Worm (Caenorhabditis elegans): Measurements from ENCODE around the gene mig-21.
A peak's percentile ranks its signal among the peaks of the same experiment; 100 is the strongest.

mig-21 gene

DNA sequence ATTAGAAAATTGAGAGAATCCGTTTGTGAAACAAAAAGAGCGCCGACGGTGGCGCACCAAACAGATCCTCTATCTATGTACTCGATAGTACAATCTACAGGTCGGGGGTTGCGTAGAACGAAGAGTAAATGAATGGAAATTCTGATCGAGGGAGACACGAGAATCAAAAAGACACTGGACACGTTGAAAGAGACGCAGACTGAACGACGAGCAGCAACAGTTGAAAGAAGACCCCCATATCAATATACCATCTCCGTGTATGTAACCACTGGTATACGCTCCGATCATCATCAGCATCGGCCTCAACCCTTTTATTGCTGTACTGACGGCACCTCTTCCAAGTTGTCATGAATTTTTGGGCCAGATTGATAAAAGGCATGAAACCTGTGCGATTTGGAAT is 41.9 kb downstream of the mig-21 start:
- TF ChIP-seq elt-1 (tag; optimal IDR thresholded peaks at IDR 0.05; ENCODE audit: borderline replicate concordance, insufficient read depth) (peak; percentile 6), tbx-8 (GFP tag; optimal IDR thresholded peaks at IDR 0.05) (no peak), ces-1 (GFP tag; optimal IDR thresholded peaks at IDR 0.05) (no peak), ceh-43 (GFP tag; optimal IDR thresholded peaks at IDR 0.05) (no peak), blmp-1 (tag; optimal IDR thresholded peaks at IDR 0.05) (no peak)

DNA sequence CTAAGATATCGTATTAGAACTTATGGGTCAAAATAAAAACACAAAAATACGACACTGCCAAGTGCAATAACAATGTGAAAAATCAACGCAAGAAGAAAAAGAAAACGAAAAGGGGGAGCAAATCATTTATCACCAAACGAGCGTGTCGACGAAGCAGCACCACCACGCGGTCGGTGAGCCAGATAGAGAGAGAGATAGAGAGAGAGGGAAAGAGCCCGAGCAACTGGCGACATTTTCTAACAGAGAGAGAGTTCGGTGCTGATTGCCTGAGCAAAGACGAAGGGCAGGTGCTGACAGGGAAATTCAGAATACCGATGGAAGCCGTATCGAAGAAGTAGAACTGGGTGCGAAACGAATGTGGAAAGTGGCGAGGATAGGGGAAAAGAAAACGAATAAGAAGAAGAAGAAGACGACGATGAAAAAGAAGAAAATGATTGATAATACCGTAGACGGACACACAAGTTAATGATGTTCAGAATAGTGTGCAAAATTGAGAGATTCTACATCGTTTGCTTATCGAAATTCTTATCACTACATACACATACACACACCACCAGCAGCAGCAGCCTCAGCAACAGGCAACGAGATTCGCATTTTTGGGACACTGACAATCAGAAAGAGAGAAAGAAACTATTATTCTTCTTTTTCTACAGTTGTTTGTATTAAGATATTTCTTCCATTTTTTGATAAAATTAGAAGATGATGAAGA is 42.9 kb downstream of the mig-21 start:
- TF ChIP-seq elt-3 (tag; optimal IDR thresholded peaks at IDR 0.05), result peak; percentile 10
- TF ChIP-seq hlh-1 (tag; optimal IDR thresholded peaks at IDR 0.05), result peak; percentile 88
- TF ChIP-seq tbx-8 (GFP tag; optimal IDR thresholded peaks at IDR 0.05), result no peak
- TF ChIP-seq ztf-11 (tag; optimal IDR thresholded peaks at IDR 0.05), result no peak
- no peak for TF ChIP-seq unc-39 (tag; optimal IDR thresholded peaks at IDR 0.05)
- TF ChIP-seq unc-120 (tag; optimal IDR thresholded peaks at IDR 0.05; ENCODE audit: poor library complexity, severe bottlenecking), result peak; percentile 53
- TF ChIP-seq unc-62 (GFP tag; optimal IDR thresholded peaks at IDR 0.05), result no peak
- no peak for TF ChIP-seq mls-2 (tag; optimal IDR thresholded peaks at IDR 0.05)
- no peak for TF ChIP-seq ceh-43 (GFP tag; optimal IDR thresholded peaks at IDR 0.05)

DNA sequence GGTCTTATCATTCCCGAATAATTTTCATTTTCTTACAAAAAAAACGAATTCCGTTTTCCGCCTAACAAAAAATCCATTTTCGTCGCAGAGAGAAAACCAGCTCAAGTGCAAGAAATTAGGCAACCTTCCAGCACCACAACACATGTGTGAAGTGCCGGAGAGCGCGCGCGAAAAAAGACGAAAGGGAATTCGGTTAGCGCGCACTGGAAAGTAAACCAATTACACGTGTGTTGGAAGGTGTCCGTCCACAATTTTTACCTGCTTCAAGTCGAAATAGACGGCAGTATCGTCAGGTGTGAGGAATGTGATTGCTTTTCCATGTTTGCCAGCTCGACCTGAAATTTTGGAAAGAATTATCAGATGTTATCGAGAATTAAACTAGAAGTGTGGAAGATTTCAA is 43.5 kb downstream of the mig-21 start:
- TF ChIP-seq mab-5 (tag; optimal IDR thresholded peaks at IDR 0.05), result no peak
- no peak for TF ChIP-seq cnd-1 (tag; optimal IDR thresholded peaks at IDR 0.05)
- no peak for TF ChIP-seq unc-62 (GFP tag; optimal IDR thresholded peaks at IDR 0.05)
- peak; percentile 54 for TF ChIP-seq ces-1 (GFP tag; optimal IDR thresholded peaks at IDR 0.05)

DNA sequence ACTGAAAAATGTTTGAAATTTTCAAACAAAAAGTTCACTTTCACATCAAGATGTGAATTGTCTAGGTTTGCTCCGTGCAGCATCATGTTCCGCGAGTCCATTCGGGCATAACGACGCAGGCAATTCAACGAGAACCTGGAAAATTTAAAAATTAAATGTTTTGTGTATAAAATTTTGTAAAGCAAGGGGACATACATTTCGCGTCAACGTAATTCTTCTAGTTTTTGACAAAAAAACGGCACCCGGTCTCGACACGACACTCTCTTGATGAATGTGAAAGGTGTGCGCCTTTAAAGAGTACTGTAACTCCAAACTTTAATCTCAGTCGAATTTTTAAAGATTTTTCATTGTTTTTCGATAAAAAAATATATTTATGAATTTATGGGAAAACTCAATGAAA is 44.1 kb downstream of the mig-21 start, which contains the start of gene R12B2.6:
TSS of gene R12B2.6 (minus strand) at position 101 of the 400 bp plus-strand sequence.
- TF ChIP-seq unc-120 (tag; optimal IDR thresholded peaks at IDR 0.05; ENCODE audit: poor library complexity, severe bottlenecking), result no peak
- no peak for TF ChIP-seq nhr-2 (tag; optimal IDR thresholded peaks at IDR 0.05)
- TF ChIP-seq ham-2 (GFP tag; optimal IDR thresholded peaks at IDR 0.05), result no peak
- no peak for TF ChIP-seq lsy-2 (tag; optimal IDR thresholded peaks at IDR 0.05)
- no peak for TF ChIP-seq ceh-83 (GFP tag; optimal IDR thresholded peaks at IDR 0.05)
- TF ChIP-seq ztf-11 (tag; optimal IDR thresholded peaks at IDR 0.05), result no peak
- TF ChIP-seq elt-1 (tag; optimal IDR thresholded peaks at IDR 0.05; ENCODE audit: borderline replicate concordance, insufficient read depth), result no peak
- TF ChIP-seq lin-13 (tag; optimal IDR thresholded peaks at IDR 0.05), result no peak
- no peak for TF ChIP-seq snpc-4 (tag; optimal IDR thresholded peaks at IDR 0.05)
- no peak for TF ChIP-seq mep-1 (tag; optimal IDR thresholded peaks at IDR 0.05)
- no peak for TF ChIP-seq nhr-76 (tag; optimal IDR thresholded peaks at IDR 0.05)
- no peak for TF ChIP-seq mab-5 (tag; optimal IDR thresholded peaks at IDR 0.05)
- TF ChIP-seq lin-32 (GFP tag; optimal IDR thresholded peaks at IDR 0.05), result no peak
- TF ChIP-seq zip-8 (tag; optimal IDR thresholded peaks at IDR 0.05), result no peak

DNA sequence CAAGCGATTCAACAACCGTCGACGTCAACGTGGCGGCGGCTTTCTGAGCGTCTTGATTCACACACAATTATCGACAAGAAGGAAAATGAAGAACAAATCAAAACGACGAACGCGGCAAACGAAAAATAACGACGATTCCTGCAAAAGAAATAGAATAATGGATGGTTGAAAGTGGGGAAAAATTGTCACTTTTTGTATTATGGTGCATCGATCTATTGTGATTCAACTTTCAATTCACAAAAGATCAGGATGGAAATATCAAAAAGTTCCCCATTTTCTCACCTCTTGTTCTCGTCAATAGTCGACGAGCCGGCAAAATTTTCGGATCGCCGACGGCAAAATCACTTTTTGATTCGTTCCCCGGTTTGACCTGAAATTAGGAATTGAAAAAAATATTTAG is 44.8 kb downstream of the mig-21 start, which contains the start of the genes R12B2.13 and mdt-15:
TSS of gene R12B2.13 (minus strand) at position 101 of the 400 bp plus-strand sequence.
TSS of gene mdt-15 (minus strand) at position 376 of the 400 bp plus-strand sequence.
- TF ChIP-seq lin-13 (tag; optimal IDR thresholded peaks at IDR 0.05) (no peak), elt-1 (tag; optimal IDR thresholded peaks at IDR 0.05; ENCODE audit: borderline replicate concordance, insufficient read depth) (no peak)

DNA sequence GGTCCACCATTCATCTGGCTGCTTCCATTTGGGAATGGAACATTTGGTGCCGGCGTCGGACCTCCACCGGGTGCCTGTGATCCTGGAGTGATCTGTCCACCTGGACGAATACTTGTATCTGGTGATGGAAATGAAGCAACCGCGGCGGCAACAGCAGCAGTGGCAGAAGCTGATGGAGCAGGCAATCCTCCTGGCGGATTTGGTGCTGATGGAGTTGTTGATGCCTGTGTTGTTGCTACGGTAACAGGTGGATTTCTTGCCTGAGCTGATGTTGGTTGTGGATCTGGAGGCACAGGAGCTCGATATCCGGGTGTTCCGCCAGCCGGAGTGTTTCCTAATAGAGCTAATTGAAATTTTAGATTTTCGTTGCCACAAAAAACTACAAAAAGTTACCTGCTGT is 45.7 kb downstream of the mig-21 start:
- TF ChIP-seq lin-13 (tag; optimal IDR thresholded peaks at IDR 0.05), result no peak
- TF ChIP-seq hlh-1 (tag; optimal IDR thresholded peaks at IDR 0.05), result no peak
- no peak for TF ChIP-seq lsy-2 (tag; optimal IDR thresholded peaks at IDR 0.05)

DNA sequence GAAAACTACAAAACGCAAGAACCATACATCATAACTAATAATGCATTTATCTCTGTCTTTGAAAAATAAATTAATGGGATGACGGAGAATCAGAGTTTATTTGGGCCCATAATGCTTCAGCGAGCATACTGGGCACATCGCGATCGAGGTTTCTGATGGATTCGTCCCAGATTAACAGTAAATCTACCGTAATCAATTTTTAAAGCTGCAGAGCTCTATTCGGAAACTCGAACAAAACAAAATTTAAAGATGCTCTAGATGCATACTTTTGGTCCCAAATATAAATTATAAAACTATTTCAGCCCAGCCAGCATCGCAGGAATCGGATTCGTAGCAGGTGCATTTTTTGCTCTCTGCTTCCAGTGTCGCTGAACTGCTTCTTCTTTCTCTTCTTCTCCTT is 50.1 kb downstream of the mig-21 start:
- TF ChIP-seq sptf-1 (tag; optimal IDR thresholded peaks at IDR 0.05), result no peak
- no peak for TF ChIP-seq sem-2 (GFP tag; optimal IDR thresholded peaks at IDR 0.05)
- no peak for TF ChIP-seq mep-1 (tag; optimal IDR thresholded peaks at IDR 0.05)
- TF ChIP-seq lin-13 (tag; optimal IDR thresholded peaks at IDR 0.05), result no peak
- no peak for TF ChIP-seq ces-1 (GFP tag; optimal IDR thresholded peaks at IDR 0.05)
- no peak for TF ChIP-seq bed-3 (GFP tag; optimal IDR thresholded peaks at IDR 0.05)
- TF ChIP-seq lin-32 (GFP tag; optimal IDR thresholded peaks at IDR 0.05), result no peak
- TF ChIP-seq unc-62 (GFP tag; optimal IDR thresholded peaks at IDR 0.05), result no peak
- TF ChIP-seq nhr-28 (tag; optimal IDR thresholded peaks at IDR 0.05), result no peak
- TF ChIP-seq hlh-1 (tag; optimal IDR thresholded peaks at IDR 0.05), result no peak
- TF ChIP-seq ceh-43 (GFP tag; optimal IDR thresholded peaks at IDR 0.05), result no peak
